Worm (Caenorhabditis elegans) whole organism, late embryonic: ENCODE results near the gene C56C10.6.

Source experiments
- F13H6.1 ChIP-seq: sonication (generic microtip); optimal IDR thresholded peaks from 2 replicates; lab custom pipeline; 2016; ENCODE audit warnings: missing genetic modification characterization, missing compliant biosample characterization
- ceh-22 ChIP-seq: sonication (generic microtip); optimal IDR thresholded peaks from 2 replicates; lab custom pipeline; 2017; ENCODE audit warnings: missing biosample characterization, missing genetic modification characterization
- elt-4 ChIP-seq: sonication (generic microtip); optimal IDR thresholded peaks from 2 replicates; lab custom pipeline; 2016; ENCODE audit warnings: missing genetic modification characterization, missing compliant biosample characterization
- hlh-8 ChIP-seq: sonication (generic microtip); optimal IDR thresholded peaks from 2 replicates; lab custom pipeline; 2016; ENCODE audit warnings: missing genotype, missing genetic modification characterization, missing compliant biosample characterization
- nhr-11 ChIP-seq: fragments of 150-350 bp; optimal IDR thresholded peaks from 2 replicates; lab custom pipeline; 2014; ENCODE audit warnings: missing biosample characterization, missing genetic modification characterization
- nhr-232 ChIP-seq: sonication (generic microtip); optimal IDR thresholded peaks from 2 replicates; lab custom pipeline; 2016; ENCODE audit warnings: missing genetic modification characterization, missing compliant biosample characterization
- pha-2 ChIP-seq: sonication (generic microtip); optimal IDR thresholded peaks from 2 replicates; lab custom pipeline; 2017; ENCODE audit warnings: mild to moderate bottlenecking, missing genetic modification characterization, missing compliant biosample characterization
- pha-4 ChIP-seq: fragments of 150-350 bp; optimal IDR thresholded peaks from 2 replicates; lab custom pipeline; 2018; ENCODE audit warnings: missing biosample characterization, missing genetic modification reagents, missing genetic modification characterization
- pqm-1 ChIP-seq: sonication (generic microtip); optimal IDR thresholded peaks from 2 replicates; lab custom pipeline; 2016; ENCODE audit warnings: missing genetic modification characterization, missing compliant biosample characterization
- rnt-1 ChIP-seq: sonication (generic microtip); optimal IDR thresholded peaks from 2 replicates; lab custom pipeline; 2016; ENCODE audit warnings: missing genetic modification characterization, missing compliant biosample characterization
- ztf-16 ChIP-seq: sonication (generic microtip); optimal IDR thresholded peaks from 2 replicates; lab custom pipeline; 2017; ENCODE audit warnings: missing genetic modification characterization, missing compliant biosample characterization

DNA sequence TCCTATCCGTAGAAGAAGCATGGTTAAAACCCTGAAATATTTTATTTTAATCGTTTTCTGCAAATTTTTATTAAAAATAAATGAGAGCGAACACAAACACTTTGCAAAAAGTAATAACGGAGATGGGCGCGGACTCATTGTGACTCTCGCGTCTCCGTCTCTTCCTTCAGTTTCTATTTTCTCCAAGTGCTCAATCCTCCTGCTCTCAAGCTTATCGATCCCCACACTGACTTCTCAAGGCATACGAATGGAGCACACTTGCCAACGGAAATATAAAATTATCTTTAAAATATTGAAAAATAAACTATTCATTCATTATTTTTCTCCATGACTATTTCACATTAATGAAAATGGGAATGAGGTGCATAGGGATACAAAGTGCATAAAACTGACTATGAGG lies 16.9 kb upstream of the C56C10.6 start, which contains the start of gene dnj-8:
- TF ChIP-seq nhr-11 (tag; lab: Kevin White, UChicago) (no peak), pqm-1 (tag; lab: Kevin White, UChicago) (no peak), ztf-16 (tag; lab: Kevin White, UChicago) (no peak), ceh-22 (tag; lab: Kevin White, UChicago) (no peak), hlh-8 (tag; lab: Kevin White, UChicago) (no peak), pha-4 (tag; lab: Kevin White, UChicago) (no peak), pha-2 (no peak), rnt-1 (no peak), elt-4 (no peak), nhr-232 (tag; lab: Kevin White, UChicago) (no peak), F13H6.1 (tag; lab: Kevin White, UChicago) (no peak)
